Worm (Caenorhabditis elegans) whole organism, young adult: ENCODE results near the gene dpm-3.

Experiments used
- B0035.1 ChIP-seq: sonication (generic microtip); optimal IDR thresholded peaks from 2 replicates; lab custom pipeline; 2016; ENCODE audit warnings: missing genetic modification characterization, mild to moderate bottlenecking, missing compliant biosample characterization, missing genotype, missing genetic modification reagents
- B0261.1 ChIP-seq: sonication (generic microtip); optimal IDR thresholded peaks from 2 replicates; lab custom pipeline; 2016; ENCODE audit warnings: mild to moderate bottlenecking, missing genetic modification characterization, moderate library complexity, missing compliant biosample characterization
- B0336.3 ChIP-seq: fragments of 200-800 bp; sonication (Bioruptor generic); IDR thresholded peaks from 2 replicates; pipeline ENCODE4 v1.3.6; 2022; ENCODE audit warnings: missing genetic modification characterization, missing compliant biosample characterization
- D2030.7 ChIP-seq: fragments of 200-800 bp; sonication (Bioruptor generic); IDR thresholded peaks from 2 replicates; pipeline ENCODE4 v1.3.6; 2022; ENCODE audit warnings: missing genetic modification reagents, missing genetic modification characterization, missing compliant biosample characterization
- F49E8.2 ChIP-seq: sonication (generic microtip); optimal IDR thresholded peaks from 3 replicates; lab custom pipeline; 2017; ENCODE audit warnings: missing genetic modification characterization, mild to moderate bottlenecking, missing compliant biosample characterization, antibody characterized with exemption, moderate library complexity; ENCODE audit not compliant: insufficient read depth
- F52B5.7 ChIP-seq: sonication (generic microtip); optimal IDR thresholded peaks from 2 replicates; lab custom pipeline; 2016; ENCODE audit warnings: mild to moderate bottlenecking, missing genetic modification characterization, missing compliant biosample characterization
- F55B11.4 ChIP-seq: sonication (generic microtip); optimal IDR thresholded peaks from 2 replicates; lab custom pipeline; 2016; ENCODE audit warnings: missing compliant biosample characterization, missing genetic modification characterization, borderline replicate concordance; ENCODE audit not compliant: insufficient read depth
- Y53G8AR.9 ChIP-seq: fragments of 200-800 bp; sonication (Bioruptor generic); conservative IDR thresholded peaks from 2 replicates; pipeline ENCODE4 v1.3.6; 2022; ENCODE audit warnings: missing genetic modification reagents, missing genetic modification characterization, missing compliant biosample characterization
- Y67H2A.10 ChIP-seq: fragments of 200-800 bp; sonication (Bioruptor generic); conservative IDR thresholded peaks from 2 replicates; pipeline ENCODE4 v1.3.6; 2022; ENCODE audit warnings: missing genetic modification reagents, missing genetic modification characterization, missing compliant biosample characterization
- Y95B8A.8 ChIP-seq: fragments of 200-800 bp; sonication (Bioruptor generic); IDR thresholded peaks from 2 replicates; pipeline ENCODE4 v1.3.6; 2022; ENCODE audit warnings: missing genetic modification reagents, missing genetic modification characterization, missing compliant biosample characterization
- ama-1 ChIP-seq, 3 experiments: fragments of 150-350 bp in 1 of 3; sonication (generic microtip) in 2 of 3; optimal IDR thresholded peaks; 2 replicates each; lab custom pipeline; 2014 to 2018; ENCODE audit warnings: missing biosample characterization in 2 of 3, missing genetic modification characterization in 2 of 3, missing genetic modification reagents in 2 of 3
- bed-1 ChIP-seq: fragments of 200-800 bp; sonication (Bioruptor generic); IDR thresholded peaks from 2 replicates; pipeline ENCODE4 v1.3.6; 2022; ENCODE audit warnings: missing genetic modification reagents, missing genetic modification characterization, missing compliant biosample characterization
- cebp-1 ChIP-seq, 2 experiments: fragments of 200-800 bp in 1 of 2; sonication (Bioruptor generic) in 1 of 2; sonication (generic microtip) in 1 of 2; IDR thresholded peaks in 1 of 2; optimal IDR thresholded peaks in 1 of 2; 2 replicates each; pipeline versions ENCODE4 v1.3.6 to Lab custom; 2017 to 2022; ENCODE audit warnings: missing compliant biosample characterization in 2 of 2, missing genetic modification characterization in 2 of 2, mild to moderate bottlenecking in 1 of 2, missing genetic modification reagents in 1 of 2, moderate library complexity in 1 of 2
- ceh-58 ChIP-seq: fragments of 200-800 bp; sonication (Bioruptor generic); IDR thresholded peaks from 2 replicates; pipeline ENCODE4 v1.3.6; 2022; ENCODE audit warnings: missing genetic modification characterization, missing compliant biosample characterization
- ceh-79 ChIP-seq: sonication (generic microtip); optimal IDR thresholded peaks from 2 replicates; lab custom pipeline; 2017; ENCODE audit warnings: mild to moderate bottlenecking, missing genetic modification characterization, missing compliant biosample characterization
- ceh-91 ChIP-seq: fragments of 200-800 bp; sonication (Bioruptor generic); IDR thresholded peaks from 2 replicates; pipeline ENCODE4 v1.3.6; 2022; ENCODE audit warnings: missing genetic modification reagents, missing genetic modification characterization, missing compliant biosample characterization
- die-1 ChIP-seq: sonication (generic microtip); optimal IDR thresholded peaks from 2 replicates; lab custom pipeline; 2016; ENCODE audit warnings: missing genotype, mild to moderate bottlenecking, missing genetic modification characterization, missing compliant biosample characterization
- dpl-1 ChIP-seq: fragments of 150-350 bp; optimal IDR thresholded peaks from 2 replicates; lab custom pipeline; 2014; ENCODE audit warnings: missing biosample characterization, missing genetic modification reagents, missing genetic modification characterization
- egl-18 ChIP-seq: fragments of 200-800 bp; sonication (Bioruptor generic); IDR thresholded peaks from 2 replicates; pipeline ENCODE4 v1.3.6; 2022; ENCODE audit warnings: missing genetic modification reagents, missing genetic modification characterization, missing compliant biosample characterization
- egrh-3 ChIP-seq: fragments of 200-800 bp; sonication (Bioruptor generic); IDR thresholded peaks from 2 replicates; pipeline ENCODE4 v1.3.6; 2022; ENCODE audit warnings: missing genetic modification reagents, missing genetic modification characterization, missing compliant biosample characterization
- fkh-3 ChIP-seq: sonication (generic microtip); optimal IDR thresholded peaks from 2 replicates; lab custom pipeline; 2016; ENCODE audit warnings: mild to moderate bottlenecking, missing genetic modification characterization, missing compliant biosample characterization
- him-1 ChIP-seq: sonication (generic microtip); optimal IDR thresholded peaks from 2 replicates; lab custom pipeline; 2016; ENCODE audit warnings: missing genotype, missing genetic modification reagents, missing genetic modification characterization, missing compliant biosample characterization
- hmg-1.2 ChIP-seq: fragments of 200-800 bp; sonication (Bioruptor generic); IDR thresholded peaks from 2 replicates; pipeline ENCODE4 v1.3.6; 2022; ENCODE audit warnings: missing genetic modification reagents, missing genetic modification characterization, missing compliant biosample characterization
- hmg-20 ChIP-seq: fragments of 200-800 bp; sonication (Bioruptor generic); IDR thresholded peaks from 2 replicates; pipeline ENCODE4 v1.3.6; 2022; ENCODE audit warnings: missing genetic modification reagents, missing genetic modification characterization, missing compliant biosample characterization
- lag-1 ChIP-seq: fragments of 200-800 bp; sonication (Bioruptor generic); IDR thresholded peaks from 2 replicates; pipeline ENCODE4 v1.3.6; 2022; ENCODE audit warnings: missing genetic modification reagents, missing genetic modification characterization, missing compliant biosample characterization
- let-526 ChIP-seq: fragments of 200-800 bp; sonication (Bioruptor generic); IDR thresholded peaks from 2 replicates; pipeline ENCODE4 v1.3.6; 2022; ENCODE audit warnings: missing genetic modification reagents, missing genetic modification characterization, missing compliant biosample characterization
- let-607 ChIP-seq, 2 experiments: fragments of 200-800 bp in 1 of 2; sonication (Bioruptor generic) in 1 of 2; sonication (generic microtip) in 1 of 2; optimal IDR thresholded peaks; 2 replicates each; lab custom pipeline; 2016 to 2018; ENCODE audit warnings: mild to moderate bottlenecking in 2 of 2, missing compliant biosample characterization in 2 of 2, missing genetic modification characterization in 2 of 2, moderate library complexity in 2 of 2, missing genotype in 1 of 2
- lin-26 ChIP-seq: fragments of 200-800 bp; sonication (Bioruptor generic); IDR thresholded peaks from 2 replicates; pipeline ENCODE4 v1.3.6; 2022; ENCODE audit warnings: missing genetic modification reagents, missing genetic modification characterization, missing compliant biosample characterization
- lin-35 ChIP-seq, 3 experiments: fragments of 150-350 bp in 2 of 3; sonication (generic microtip) in 1 of 3; optimal IDR thresholded peaks; 2 replicates each; lab custom pipeline; 2014 to 2018; ENCODE audit warnings: missing biosample characterization in 3 of 3, missing genetic modification characterization in 3 of 3, missing genetic modification reagents in 3 of 3
- madf-10 ChIP-seq: sonication (generic microtip); optimal IDR thresholded peaks from 2 replicates; lab custom pipeline; 2016; ENCODE audit warnings: mild to moderate bottlenecking, missing genetic modification characterization, missing compliant biosample characterization
- madf-8 ChIP-seq: fragments of 200-800 bp; sonication (Bioruptor generic); conservative IDR thresholded peaks from 2 replicates; pipeline ENCODE4 v1.3.6; 2022; ENCODE audit warnings: missing genetic modification reagents, missing genetic modification characterization, missing compliant biosample characterization
- mcd-1 ChIP-seq: fragments of 200-800 bp; sonication (Bioruptor generic); IDR thresholded peaks from 2 replicates; pipeline ENCODE4 v1.3.6; 2022; ENCODE audit warnings: missing genetic modification reagents, missing genetic modification characterization, missing compliant biosample characterization
- mel-28 ChIP-seq: sonication (generic microtip); optimal IDR thresholded peaks from 2 replicates; lab custom pipeline; 2016; ENCODE audit warnings: borderline replicate concordance, mild to moderate bottlenecking, missing genetic modification characterization, missing compliant biosample characterization
- mes-4 ChIP-seq: sonication (generic microtip); optimal IDR thresholded peaks from 2 replicates; lab custom pipeline; 2016; ENCODE audit warnings: missing genotype, missing genetic modification characterization, missing compliant biosample characterization
- nfya-1 ChIP-seq: sonication (generic microtip); optimal IDR thresholded peaks from 2 replicates; lab custom pipeline; 2017; ENCODE audit warnings: antibody characterized with exemption, missing compliant biosample characterization, missing genetic modification characterization, borderline replicate concordance; ENCODE audit not compliant: insufficient read depth
- nhr-90 ChIP-seq: sonication (generic microtip); optimal IDR thresholded peaks from 2 replicates; lab custom pipeline; 2016; ENCODE audit warnings: missing genotype, mild to moderate bottlenecking, missing genetic modification characterization, missing compliant biosample characterization
- pbrm-1 ChIP-seq: fragments of 200-800 bp; sonication (Bioruptor generic); IDR thresholded peaks from 2 replicates; pipeline ENCODE4 v1.3.6; 2022; ENCODE audit warnings: missing genetic modification reagents, missing genetic modification characterization, missing compliant biosample characterization
- pha-4 ChIP-seq: fragments of 150-350 bp; sonication (generic microtip); optimal IDR thresholded peaks from 2 replicates; lab custom pipeline; 2014; ENCODE audit warnings: missing biosample characterization, missing genetic modification reagents, missing genetic modification characterization
- rpc-1 ChIP-seq, 2 experiments: fragments of 150-350 bp in 1 of 2; sonication (generic microtip) in 1 of 2; optimal IDR thresholded peaks; 2 replicates each; lab custom pipeline; 2014 to 2018; ENCODE audit warnings: missing biosample characterization in 1 of 2, missing genetic modification characterization in 1 of 2, missing genetic modification reagents in 1 of 2, missing genotype in 1 of 2
- sea-2 ChIP-seq: fragments of 200-800 bp; sonication (Bioruptor generic); IDR thresholded peaks from 2 replicates; pipeline ENCODE4 v1.3.6; 2022; ENCODE audit warnings: missing genetic modification characterization, missing compliant biosample characterization
- snpc-4 ChIP-seq, 5 experiments: fragments of 150-350 bp in 1 of 5; sonication (generic microtip) in 4 of 5; optimal IDR thresholded peaks; 2 replicates each; lab custom pipeline; 2014 to 2018; ENCODE audit warnings: missing genetic modification characterization in 5 of 5, missing biosample characterization in 3 of 5, antibody characterized with exemption in 2 of 5, mild to moderate bottlenecking in 2 of 5, missing compliant biosample characterization in 2 of 5, missing genotype in 2 of 5, moderate library complexity in 2 of 5, missing genetic modification reagents in 1 of 5
- sptf-2 ChIP-seq: fragments of 200-800 bp; sonication (Bioruptor generic); optimal IDR thresholded peaks from 2 replicates; lab custom pipeline; 2018; ENCODE audit warnings: mild to moderate bottlenecking, missing genetic modification characterization, missing compliant biosample characterization
- ztf-22 ChIP-seq: fragments of 200-800 bp; sonication (Bioruptor generic); optimal IDR thresholded peaks from 2 replicates; lab custom pipeline; 2018; ENCODE audit warnings: mild to moderate bottlenecking, missing genetic modification characterization, moderate library complexity, missing compliant biosample characterization
- ztf-25 ChIP-seq: fragments of 200-800 bp; sonication (Bioruptor generic); IDR thresholded peaks from 2 replicates; pipeline ENCODE4 v1.3.6; 2022; ENCODE audit warnings: missing genetic modification reagents, missing genetic modification characterization, missing compliant biosample characterization

dpm-3 gene

DNA sequence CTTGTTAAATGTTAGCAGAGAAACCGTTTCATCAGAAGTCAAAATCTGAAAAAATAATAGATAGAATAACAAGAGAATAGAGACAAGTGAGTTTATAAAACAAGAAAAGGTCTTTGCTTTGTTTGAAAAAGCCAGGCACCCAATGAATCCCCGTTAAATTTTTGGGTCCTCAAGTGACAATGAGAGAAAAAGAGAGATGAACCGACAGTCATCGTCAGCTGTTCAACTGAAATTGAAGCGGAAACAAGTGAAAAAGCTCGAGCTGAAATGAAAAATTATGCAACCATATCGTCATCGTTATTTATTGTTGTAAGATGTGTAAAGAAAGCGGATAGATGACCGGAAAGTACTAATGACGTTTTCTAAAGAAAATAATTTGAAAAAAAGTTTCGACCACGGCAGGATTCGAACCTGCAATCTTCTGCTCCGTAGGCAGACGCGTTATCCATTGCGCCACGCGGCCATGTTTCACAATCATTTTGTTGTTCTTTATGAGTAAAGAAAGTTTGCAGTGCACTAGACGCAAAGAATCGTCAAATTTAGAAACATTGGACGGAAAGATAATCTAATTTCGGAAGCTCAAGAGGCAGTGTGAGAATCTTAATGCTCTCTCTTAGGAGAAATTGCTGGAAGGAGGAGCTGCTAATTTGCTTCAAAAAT lies 26.3 kb downstream of the dpm-3 start, which contains the start of gene F08G5.3:
TSS of gene F08G5.3 (minus strand) at position 51 of the 660 bp plus-strand sequence.
- TF ChIP-seq him-1: peak; percentile 88
- peak; percentile 81 for TF ChIP-seq B0261.1 (tag; lab: Kevin White, UChicago)
- no peak for TF ChIP-seq B0035.1 (tag; lab: Kevin White, UChicago)
- no peak for TF ChIP-seq hmg-20 (GFP tag; lab: Robert Waterston, UW)
- peak; percentile 70 for TF ChIP-seq cebp-1 (GFP tag; IDR thresholded peaks at IDR 0.05; lab: Robert Waterston, UW)
- TF ChIP-seq cebp-1 (tag; optimal IDR thresholded peaks at IDR 0.05; lab: Kevin White, UChicago): peak; percentile 85
- TF ChIP-seq dpl-1 (GFP tag; lab: Kevin White, UChicago): peak; percentile 9
- TF ChIP-seq ama-1 (optimal IDR thresholded peaks at IDR 0.05; lab: Kevin White, UChicago): no peak
- peak; percentile 70 to 73 for TF ChIP-seq ama-1 (GFP tag; optimal IDR thresholded peaks at IDR 0.05; lab: Kevin White, UChicago)
- no peak for TF ChIP-seq let-526
- TF ChIP-seq nhr-90 (tag; lab: Kevin White, UChicago): peak; percentile 77
- TF ChIP-seq rpc-1 (optimal IDR thresholded peaks at IDR 0.05; lab: Kevin White, UChicago): peak; percentile 95
- TF ChIP-seq rpc-1 (tag; optimal IDR thresholded peaks at IDR 0.05; lab: Kevin White, UChicago): peak; percentile 95
- peak; percentile 82 for TF ChIP-seq snpc-4 (GFP tag; optimal IDR thresholded peaks at IDR 0.05; lab: Kevin White, UChicago)
- peak; percentile 14 to 81 (median 64) for TF ChIP-seq snpc-4 (tag; optimal IDR thresholded peaks at IDR 0.05; lab: Kevin White, UChicago)
- peak; percentile 91 for TF ChIP-seq lin-26 (GFP tag; lab: Robert Waterston, UW)
- TF ChIP-seq F52B5.7 (tag; lab: Kevin White, UChicago): peak; percentile 43
- TF ChIP-seq ztf-25 (GFP tag; lab: Robert Waterston, UW): peak; percentile 94
- peak in 1 of 3 experiments; percentile 77 for TF ChIP-seq lin-35 (GFP tag; optimal IDR thresholded peaks at IDR 0.05; lab: Kevin White, UChicago)
- peak; percentile 91 for TF ChIP-seq D2030.7 (GFP tag; lab: Robert Waterston, UW)
- TF ChIP-seq ceh-91 (GFP tag; lab: Robert Waterston, UW): no peak
- no peak for TF ChIP-seq Y95B8A.8 (GFP tag; lab: Robert Waterston, UW)
- no peak for TF ChIP-seq sptf-2 (GFP tag; lab: Kevin White, UChicago)
- TF ChIP-seq hmg-1.2 (GFP tag; lab: Robert Waterston, UW): peak; percentile 67
- TF ChIP-seq madf-8 (GFP tag; lab: Robert Waterston, UW): no peak; the same call in 1 of the 2 replicates
- TF ChIP-seq fkh-3 (tag; lab: Kevin White, UChicago): peak; percentile 47
- TF ChIP-seq mes-4 (tag; lab: Kevin White, UChicago): peak; percentile 82
- no peak for TF ChIP-seq mel-28
- TF ChIP-seq let-607 (tag; optimal IDR thresholded peaks at IDR 0.05; lab: Kevin White, UChicago): peak in 1 of 2 experiments; percentile 29
- peak; percentile 64 for TF ChIP-seq madf-10 (tag; lab: Kevin White, UChicago)
- no peak for TF ChIP-seq sea-2
- peak; percentile 49 for TF ChIP-seq egrh-3 (GFP tag; lab: Robert Waterston, UW)
- peak; percentile 77 for TF ChIP-seq pbrm-1 (GFP tag; lab: Robert Waterston, UW)
- no peak for TF ChIP-seq lag-1
- TF ChIP-seq F55B11.4 (tag; lab: Kevin White, UChicago): no peak
- TF ChIP-seq mcd-1 (GFP tag; lab: Robert Waterston, UW): peak; percentile 56
- no peak for TF ChIP-seq pha-4
- no peak for TF ChIP-seq nfya-1 (tag; lab: Kevin White, UChicago)
- peak; percentile 89 for TF ChIP-seq die-1 (tag; lab: Kevin White, UChicago)
- 0 out of 2 replicates have a peak, but pooled peaks have one; percentile 9 for TF ChIP-seq egl-18 (GFP tag; lab: Robert Waterston, UW)
- no peak for TF ChIP-seq B0336.3 (GFP tag; lab: Robert Waterston, UW)
- no peak for TF ChIP-seq ztf-22 (GFP tag; lab: Kevin White, UChicago)
- peak; percentile 27 for TF ChIP-seq ceh-79
- TF ChIP-seq ceh-58 (GFP tag; lab: Robert Waterston, UW): no peak
- TF ChIP-seq Y67H2A.10: no peak
- TF ChIP-seq bed-1 (GFP tag; lab: Robert Waterston, UW): 0 out of 2 replicates have a peak, but pooled peaks have one; percentile 68
- peak; percentile 36 for TF ChIP-seq F49E8.2 (tag; lab: Kevin White, UChicago)
- no peak for TF ChIP-seq Y53G8AR.9 (GFP tag; lab: Robert Waterston, UW)
